Worm (Caenorhabditis elegans) whole organism, L1 larva: ENCODE results near the gene F26D11.12.

ENCODE experiments used
- C04F5.9 ChIP-seq: sonication (generic microtip); optimal IDR thresholded peaks from 2 replicates; lab custom pipeline; 2016; ENCODE audit warnings: missing genetic modification characterization, missing compliant biosample characterization
- C16A3.4 ChIP-seq: fragments of 150-350 bp; optimal IDR thresholded peaks from 2 replicates; lab custom pipeline; 2014; ENCODE audit warnings: missing biosample characterization, missing genetic modification characterization
- F16B12.6 ChIP-seq: fragments of 150-350 bp; optimal IDR thresholded peaks from 2 replicates; lab custom pipeline; 2014; ENCODE audit warnings: missing biosample characterization, missing genetic modification characterization
- Y116A8C.19 ChIP-seq: sonication (generic microtip); optimal IDR thresholded peaks from 2 replicates; lab custom pipeline; 2016; ENCODE audit warnings: missing compliant biosample characterization, missing genetic modification characterization, borderline replicate concordance
- aha-1 ChIP-seq: fragments of 150-350 bp; optimal IDR thresholded peaks from 2 replicates; lab custom pipeline; 2014; ENCODE audit warnings: missing biosample characterization, missing genetic modification characterization
- aly-2 ChIP-seq: fragments of 150-350 bp; optimal IDR thresholded peaks from 2 replicates; lab custom pipeline; 2014; ENCODE audit warnings: missing biosample characterization, missing genetic modification characterization
- ceh-8 ChIP-seq: fragments of 200-800 bp; sonication (Bioruptor generic); optimal IDR thresholded peaks from 2 replicates; lab custom pipeline; 2018; ENCODE audit warnings: mild to moderate bottlenecking, missing genetic modification characterization, moderate library complexity, missing compliant biosample characterization
- ceh-88 ChIP-seq: fragments of 200-800 bp; sonication (Bioruptor generic); IDR thresholded peaks from 2 replicates; pipeline ENCODE4 v1.3.6; 2022; ENCODE audit warnings: missing genetic modification characterization, missing compliant biosample characterization
- dsc-1 ChIP-seq: sonication (generic microtip); optimal IDR thresholded peaks from 2 replicates; lab custom pipeline; 2016; ENCODE audit warnings: mild to moderate bottlenecking, missing genetic modification characterization, missing compliant biosample characterization
- egl-13 ChIP-seq: sonication (generic microtip); optimal IDR thresholded peaks from 2 replicates; lab custom pipeline; 2016; ENCODE audit warnings: missing genotype, missing genetic modification reagents, missing genetic modification characterization, missing compliant biosample characterization
- ets-5 ChIP-seq: fragments of 200-800 bp; sonication (Bioruptor generic); IDR thresholded peaks from 2 replicates; pipeline ENCODE4 v1.3.6; 2022; ENCODE audit warnings: missing genetic modification characterization, missing compliant biosample characterization
- fkh-10 ChIP-seq: sonication (generic microtip); optimal IDR thresholded peaks from 2 replicates; lab custom pipeline; 2017; ENCODE audit warnings: missing biosample characterization, missing genetic modification reagents, missing genetic modification characterization
- fkh-4 ChIP-seq: sonication (generic microtip); optimal IDR thresholded peaks from 2 replicates; lab custom pipeline; 2016; ENCODE audit warnings: missing compliant biosample characterization, missing genetic modification characterization, borderline replicate concordance
- fkh-8 ChIP-seq: sonication (generic microtip); optimal IDR thresholded peaks from 2 replicates; lab custom pipeline; 2016; ENCODE audit warnings: mild to moderate bottlenecking, missing genetic modification characterization, missing compliant biosample characterization
- hlh-4 ChIP-seq: sonication (generic microtip); optimal IDR thresholded peaks from 2 replicates; lab custom pipeline; 2016; ENCODE audit warnings: mild to moderate bottlenecking, missing genetic modification characterization, missing compliant biosample characterization
- lin-13 ChIP-seq: fragments of 150-350 bp; optimal IDR thresholded peaks from 2 replicates; lab custom pipeline; 2014; ENCODE audit warnings: missing biosample characterization, missing genetic modification reagents, missing genetic modification characterization
- lin-14 ChIP-seq: fragments of 200-800 bp; sonication (Bioruptor generic); optimal IDR thresholded peaks from 2 replicates; lab custom pipeline; 2018; ENCODE audit warnings: mild to moderate bottlenecking, missing genetic modification characterization, moderate library complexity, missing compliant biosample characterization
- lin-15B ChIP-seq: fragments of 150-350 bp; sonication (generic microtip); optimal IDR thresholded peaks from 3 replicates; lab custom pipeline; 2014; ENCODE audit warnings: missing biosample characterization, missing genetic modification characterization
- lin-39 ChIP-seq: fragments of 150-350 bp; optimal IDR thresholded peaks from 2 replicates; lab custom pipeline; 2014; ENCODE audit warnings: missing biosample characterization, missing genetic modification reagents, missing genetic modification characterization
- lsy-2 ChIP-seq, 2 experiments: fragments of 150-350 bp; optimal IDR thresholded peaks; 2 replicates each; lab custom pipeline; 2014; ENCODE audit warnings: missing biosample characterization in 2 of 2, missing genetic modification characterization in 2 of 2
- mdl-1 ChIP-seq, 2 experiments: fragments of 150-350 bp; optimal IDR thresholded peaks; 2 replicates each; lab custom pipeline; 2014 to 2017; ENCODE audit warnings: missing biosample characterization in 2 of 2, missing genetic modification characterization in 2 of 2, inconsistent platforms in 1 of 2
- nhr-11 ChIP-seq: fragments of 150-350 bp; optimal IDR thresholded peaks from 2 replicates; lab custom pipeline; 2014; ENCODE audit warnings: missing biosample characterization, missing genetic modification characterization
- nhr-20 ChIP-seq: sonication (generic microtip); optimal IDR thresholded peaks from 2 replicates; lab custom pipeline; 2016; ENCODE audit warnings: mild to moderate bottlenecking, missing genetic modification characterization, missing compliant biosample characterization
- nhr-237 ChIP-seq: fragments of 150-350 bp; optimal IDR thresholded peaks from 2 replicates; lab custom pipeline; 2014; ENCODE audit warnings: missing biosample characterization, missing genetic modification characterization
- nhr-28 ChIP-seq: fragments of 150-350 bp; optimal IDR thresholded peaks from 2 replicates; lab custom pipeline; 2014; ENCODE audit warnings: missing biosample characterization, missing genetic modification characterization
- nhr-47 ChIP-seq: sonication (generic microtip); optimal IDR thresholded peaks from 2 replicates; lab custom pipeline; 2016; ENCODE audit warnings: mild to moderate bottlenecking, missing genetic modification characterization, moderate library complexity, missing compliant biosample characterization
- nhr-71 ChIP-seq: sonication (generic microtip); optimal IDR thresholded peaks from 2 replicates; lab custom pipeline; 2016; ENCODE audit warnings: mild to moderate bottlenecking, missing genetic modification characterization, moderate library complexity, missing compliant biosample characterization
- nhr-84 ChIP-seq: sonication (generic microtip); optimal IDR thresholded peaks from 2 replicates; lab custom pipeline; 2017; ENCODE audit warnings: missing biosample characterization, missing genetic modification characterization
- pax-3 ChIP-seq: fragments of 200-800 bp; sonication (Bioruptor generic); optimal IDR thresholded peaks from 2 replicates; lab custom pipeline; 2018; ENCODE audit warnings: mild to moderate bottlenecking, missing genetic modification characterization, moderate library complexity, missing compliant biosample characterization
- skn-1 ChIP-seq: fragments of 150-350 bp; optimal IDR thresholded peaks from 2 replicates; lab custom pipeline; 2014; ENCODE audit warnings: missing biosample characterization, missing genetic modification characterization
- sox-4 ChIP-seq: sonication (generic microtip); optimal IDR thresholded peaks from 2 replicates; lab custom pipeline; 2016; ENCODE audit warnings: missing genetic modification characterization, missing compliant biosample characterization
- sup-37 ChIP-seq: fragments of 200-800 bp; sonication (Bioruptor generic); optimal IDR thresholded peaks from 2 replicates; lab custom pipeline; 2018; ENCODE audit warnings: mild to moderate bottlenecking, missing genetic modification characterization, missing compliant biosample characterization
- swsn-7 ChIP-seq: sonication (generic microtip); optimal IDR thresholded peaks from 2 replicates; lab custom pipeline; 2016; ENCODE audit warnings: missing genetic modification characterization, missing compliant biosample characterization
- tlp-1 ChIP-seq: fragments of 150-350 bp; optimal IDR thresholded peaks from 2 replicates; lab custom pipeline; 2014; ENCODE audit warnings: missing biosample characterization, missing genetic modification characterization
- unc-30 ChIP-seq: sonication (generic microtip); optimal IDR thresholded peaks from 2 replicates; lab custom pipeline; 2017; ENCODE audit warnings: missing biosample characterization, missing genetic modification characterization
- unc-62 ChIP-seq: fragments of 150-350 bp; optimal IDR thresholded peaks from 2 replicates; lab custom pipeline; 2014; ENCODE audit warnings: missing biosample characterization, missing genetic modification reagents, missing genetic modification characterization
- unc-98 ChIP-seq: fragments of 200-800 bp; sonication (Bioruptor generic); IDR thresholded peaks from 2 replicates; pipeline ENCODE4 v1.3.6; 2022; ENCODE audit warnings: missing genetic modification characterization, missing compliant biosample characterization
- vab-15 ChIP-seq: sonication (generic microtip); optimal IDR thresholded peaks from 2 replicates; lab custom pipeline; 2017; ENCODE audit warnings: missing genotype, mild to moderate bottlenecking, missing genetic modification characterization, missing compliant biosample characterization
- xbp-1 ChIP-seq: sonication (generic microtip); optimal IDR thresholded peaks from 2 replicates; lab custom pipeline; 2016; ENCODE audit warnings: missing genetic modification characterization, missing compliant biosample characterization
- zag-1 ChIP-seq: fragments of 150-350 bp; optimal IDR thresholded peaks from 2 replicates; lab custom pipeline; 2014; ENCODE audit warnings: missing biosample characterization, missing genetic modification characterization

The F26D11.12 gene

ce11 chrV:7971376-7971775 lies 16.3 kb upstream of the F26D11.12 start:
- TF ChIP-seq xbp-1: no peak
- TF ChIP-seq nhr-237 (tag; lab: Kevin White, UChicago): no peak
- no peak for TF ChIP-seq Y116A8C.19 (tag; lab: Kevin White, UChicago)
- peak; percentile 69 for TF ChIP-seq fkh-8 (tag; lab: Kevin White, UChicago)
- TF ChIP-seq nhr-20 (tag; lab: Kevin White, UChicago): no peak
- TF ChIP-seq skn-1: no peak
- TF ChIP-seq nhr-71 (tag; lab: Kevin White, UChicago): peak; percentile 8
- TF ChIP-seq sox-4 (tag; lab: Kevin White, UChicago): peak; percentile 12
- TF ChIP-seq aly-2 (tag; lab: Kevin White, UChicago): no peak
- no peak for TF ChIP-seq fkh-10
- no peak for TF ChIP-seq mdl-1 (tag; optimal IDR thresholded peaks at IDR 0.05; lab: Kevin White, UChicago)
- TF ChIP-seq pax-3 (tag; lab: Kevin White, UChicago): no peak
- peak; percentile 8 for TF ChIP-seq dsc-1 (tag; lab: Kevin White, UChicago)
- TF ChIP-seq unc-98 (GFP tag; lab: Robert Waterston, UW): no peak
- TF ChIP-seq vab-15 (tag; lab: Kevin White, UChicago): no peak
- TF ChIP-seq hlh-4 (tag; lab: Kevin White, UChicago): no peak
- TF ChIP-seq fkh-4 (tag; lab: Kevin White, UChicago): no peak
- TF ChIP-seq F16B12.6 (tag; lab: Kevin White, UChicago): no peak
- no peak for TF ChIP-seq unc-30 (tag; lab: Kevin White, UChicago)

ce11 chrV:7970519-7970918 lies 15.4 kb upstream of the F26D11.12 start:
- TF ChIP-seq dsc-1 (tag; lab: Kevin White, UChicago): peak; percentile 46
- peak; percentile 22 for TF ChIP-seq egl-13 (tag; lab: Kevin White, UChicago)
- peak; percentile 43 for TF ChIP-seq nhr-20 (tag; lab: Kevin White, UChicago)
- no peak for TF ChIP-seq C16A3.4 (tag; lab: Kevin White, UChicago)
- no peak for TF ChIP-seq lin-13 (GFP tag; lab: Kevin White, UChicago)
- peak; percentile 16 for TF ChIP-seq lin-14
- TF ChIP-seq nhr-47 (tag; lab: Kevin White, UChicago): peak; percentile 41
- TF ChIP-seq fkh-4 (tag; lab: Kevin White, UChicago): no peak
- peak in 1 of 2 experiments; percentile 1 for TF ChIP-seq lsy-2 (tag; optimal IDR thresholded peaks at IDR 0.05; lab: Kevin White, UChicago)
- TF ChIP-seq pax-3 (tag; lab: Kevin White, UChicago): no peak
- TF ChIP-seq nhr-71 (tag; lab: Kevin White, UChicago): peak; percentile 51
- peak; percentile 32 for TF ChIP-seq sox-4 (tag; lab: Kevin White, UChicago)
- peak; percentile 77 for TF ChIP-seq fkh-8 (tag; lab: Kevin White, UChicago)

- no peak for TF ChIP-seq zag-1 (tag; lab: Kevin White, UChicago)
- no peak for TF ChIP-seq lin-14
- TF ChIP-seq pax-3 (tag; lab: Kevin White, UChicago): no peak
- TF ChIP-seq nhr-84 (tag; lab: Kevin White, UChicago): no peak
- TF ChIP-seq aha-1 (tag; lab: Kevin White, UChicago): no peak
- no peak for TF ChIP-seq nhr-28 (tag; lab: Kevin White, UChicago)
- no peak for TF ChIP-seq nhr-11
- no peak for TF ChIP-seq unc-62 (GFP tag; lab: Kevin White, UChicago)
- no peak for TF ChIP-seq ceh-88 (GFP tag; lab: Robert Waterston, UW)
- no peak for TF ChIP-seq unc-30 (tag; lab: Kevin White, UChicago)
- no peak for TF ChIP-seq lin-13 (GFP tag; lab: Kevin White, UChicago)
- TF ChIP-seq sup-37 (GFP tag; lab: Kevin White, UChicago): no peak
- TF ChIP-seq lin-39: no peak
- no peak for TF ChIP-seq C04F5.9 (tag; lab: Kevin White, UChicago)
- TF ChIP-seq, all 84 proteins: peak for 0
Measured at ce11 chrV:7969107-7969506, 14.0 kb upstream of the F26D11.12 start, which contains the start of gene che-7. TSS of gene che-7 (minus strand) at chrV:7969207.

ce11 chrV:7964429-7964828 lies 9.3 kb upstream of the F26D11.12 start:
- no peak for TF ChIP-seq dsc-1 (tag; lab: Kevin White, UChicago)
- no peak for TF ChIP-seq tlp-1 (tag; lab: Kevin White, UChicago)
- TF ChIP-seq swsn-7 (tag; lab: Kevin White, UChicago): no peak
- no peak for TF ChIP-seq lin-15B (tag; lab: Kevin White, UChicago)
- no peak for TF ChIP-seq ets-5 (GFP tag; lab: Robert Waterston, UW)
- no peak for TF ChIP-seq egl-13 (tag; lab: Kevin White, UChicago)
- TF ChIP-seq nhr-237 (tag; lab: Kevin White, UChicago): no peak
- TF ChIP-seq ceh-8 (GFP tag; lab: Kevin White, UChicago): no peak
- no peak for TF ChIP-seq hlh-4 (tag; lab: Kevin White, UChicago)
